Fruit fly (Drosophila melanogaster) whole organism, adult: ENCODE data around the gene CG4968.

Experiments used
- CG11617 ChIP-seq: fragments of 200-800 bp; sonication (Bioruptor generic); optimal IDR thresholded peaks from 2 replicates; lab custom pipeline; 2017; ENCODE audit warnings: mild to moderate bottlenecking, missing biosample characterization, missing genetic modification reagents, missing genetic modification characterization
- CG12768 ChIP-seq: fragments of 200-800 bp; sonication (Bioruptor generic); optimal IDR thresholded peaks from 2 replicates; lab custom pipeline; 2017; ENCODE audit warnings: missing biosample characterization, missing genetic modification characterization, mild to moderate bottlenecking, moderate library complexity, missing genetic modification reagents
- CG14711 ChIP-seq: fragments of 200-800 bp; sonication (Bioruptor generic); optimal IDR thresholded peaks from 2 replicates; lab custom pipeline; 2018; ENCODE audit warnings: missing biosample characterization, mild to moderate bottlenecking, missing genetic modification characterization, moderate library complexity
- CG1620 ChIP-seq: fragments of 200-800 bp; sonication (Bioruptor generic); optimal IDR thresholded peaks from 2 replicates; lab custom pipeline; 2016; ENCODE audit warnings: missing biosample characterization, missing genetic modification characterization
- CG33017 ChIP-seq: fragments of 200-800 bp; sonication (Bioruptor generic); optimal IDR thresholded peaks from 2 replicates; lab custom pipeline; 2018; ENCODE audit warnings: missing biosample characterization, mild to moderate bottlenecking, missing genetic modification characterization, moderate library complexity
- CG5204 ChIP-seq: fragments of 200-800 bp; sonication (Bioruptor generic); optimal IDR thresholded peaks from 2 replicates; lab custom pipeline; 2016; ENCODE audit warnings: missing biosample characterization, missing genetic modification characterization
- CG7045 ChIP-seq: fragments of 200-800 bp; sonication (Bioruptor generic); optimal IDR thresholded peaks from 2 replicates; lab custom pipeline; 2017; ENCODE audit warnings: missing biosample characterization, mild to moderate bottlenecking, missing genetic modification characterization
- CG7101 ChIP-seq: fragments of 200-800 bp; sonication (Bioruptor generic); optimal IDR thresholded peaks from 2 replicates; lab custom pipeline; 2018; ENCODE audit warnings: missing biosample characterization, mild to moderate bottlenecking, missing genetic modification characterization, moderate library complexity
- Clk ChIP-seq: fragments of 200-800 bp; sonication (Bioruptor generic); optimal IDR thresholded peaks from 2 replicates; lab custom pipeline; 2017; ENCODE audit warnings: missing biosample characterization, missing genetic modification characterization
- Crg-1 ChIP-seq: fragments of 200-800 bp; sonication (Bioruptor generic); optimal IDR thresholded peaks from 2 replicates; lab custom pipeline; 2016; ENCODE audit warnings: missing biosample characterization, missing genetic modification characterization
- Hr96 ChIP-seq: fragments of 200-800 bp; sonication (Bioruptor generic); optimal IDR thresholded peaks from 2 replicates; lab custom pipeline; 2016; ENCODE audit warnings: missing biosample characterization, missing genetic modification characterization
- Mnt ChIP-seq: fragments of 200-800 bp; sonication (Bioruptor generic); optimal IDR thresholded peaks from 2 replicates; lab custom pipeline; 2016; ENCODE audit warnings: missing biosample characterization, mild to moderate bottlenecking, missing genetic modification characterization
- bab1 ChIP-seq: fragments of 200-800 bp; sonication (Bioruptor generic); optimal IDR thresholded peaks from 3 replicates; lab custom pipeline; 2019; ENCODE audit warnings: missing biosample characterization, mild to moderate bottlenecking, missing genetic modification characterization, moderate library complexity
- cic ChIP-seq: fragments of 200-800 bp; sonication (Bioruptor generic); optimal IDR thresholded peaks from 2 replicates; lab custom pipeline; 2017; ENCODE audit warnings: missing biosample characterization, mild to moderate bottlenecking, missing genetic modification characterization, moderate library complexity
- cnc ChIP-seq, 2 experiments: fragments of >200 bp; optimal IDR thresholded peaks; 2 replicates each; lab custom pipeline; 2017
- kay ChIP-seq: fragments of 200-800 bp; sonication (Bioruptor generic); peaks from one replicate; lab custom pipeline; 2016; ENCODE audit warnings: missing biosample characterization, missing genetic modification characterization, borderline replicate concordance
- ovo ChIP-seq: fragments of 200-800 bp; sonication (Bioruptor generic); optimal IDR thresholded peaks from 2 replicates; lab custom pipeline; 2016; ENCODE audit warnings: missing biosample characterization, missing genetic modification characterization
- pad ChIP-seq: fragments of 200-800 bp; sonication (Bioruptor generic); optimal IDR thresholded peaks from 3 replicates; lab custom pipeline; 2017; ENCODE audit warnings: missing biosample characterization, missing genetic modification characterization, mild to moderate bottlenecking, moderate library complexity, missing genetic modification reagents
- tj ChIP-seq: fragments of 200-800 bp; sonication (Bioruptor generic); optimal IDR thresholded peaks from 3 replicates; lab custom pipeline; 2017; ENCODE audit warnings: missing biosample characterization, mild to moderate bottlenecking, missing genetic modification characterization, moderate library complexity
- toe ChIP-seq: fragments of 200-800 bp; sonication (Bioruptor generic); optimal IDR thresholded peaks from 2 replicates; lab custom pipeline; 2016; ENCODE audit warnings: missing biosample characterization, missing genetic modification characterization

Gene CG4968

DNA sequence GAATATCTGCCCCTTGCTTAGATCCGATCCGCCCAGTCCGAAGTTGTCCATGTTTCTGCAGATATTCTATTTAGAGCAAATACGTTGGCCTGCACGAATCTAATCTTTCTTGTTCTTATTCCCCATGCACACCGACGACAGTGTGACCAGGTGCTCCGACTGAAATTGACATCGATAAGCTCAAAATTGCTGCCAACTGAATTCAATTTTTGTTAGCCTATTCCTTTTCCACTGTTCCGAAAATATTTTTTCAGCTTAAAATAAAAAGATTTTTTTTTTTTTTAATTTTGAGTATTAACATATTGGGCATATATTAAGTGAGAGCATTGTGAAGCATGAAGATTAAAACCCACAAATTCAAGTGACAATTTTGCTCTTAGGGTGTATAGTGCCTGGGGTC lies 2.9 kb upstream of the CG4968 start, which contains the start of gene nmd:
Gene nmd, minus strand, starts transcription at position 162 of the 400 bp plus-strand sequence.
- TF ChIP-seq bab1 (GFP tag; lab: Kevin White, UChicago) (peak; percentile 61), CG33017 (tag; lab: Kevin White, UChicago) (peak; percentile 12), CG14711 (tag; lab: Kevin White, UChicago) (peak; percentile 28), Clk (GFP tag; lab: Kevin White, UChicago) (no peak), CG7045 (GFP tag; lab: Kevin White, UChicago) (no peak), CG12768 (GFP tag; lab: Kevin White, UChicago) (no peak), kay (GFP tag; lab: Kevin White, UChicago) (peak; percentile 67), Mnt (peak; percentile 79), CG5204 (GFP tag; lab: Kevin White, UChicago) (no peak)

DNA sequence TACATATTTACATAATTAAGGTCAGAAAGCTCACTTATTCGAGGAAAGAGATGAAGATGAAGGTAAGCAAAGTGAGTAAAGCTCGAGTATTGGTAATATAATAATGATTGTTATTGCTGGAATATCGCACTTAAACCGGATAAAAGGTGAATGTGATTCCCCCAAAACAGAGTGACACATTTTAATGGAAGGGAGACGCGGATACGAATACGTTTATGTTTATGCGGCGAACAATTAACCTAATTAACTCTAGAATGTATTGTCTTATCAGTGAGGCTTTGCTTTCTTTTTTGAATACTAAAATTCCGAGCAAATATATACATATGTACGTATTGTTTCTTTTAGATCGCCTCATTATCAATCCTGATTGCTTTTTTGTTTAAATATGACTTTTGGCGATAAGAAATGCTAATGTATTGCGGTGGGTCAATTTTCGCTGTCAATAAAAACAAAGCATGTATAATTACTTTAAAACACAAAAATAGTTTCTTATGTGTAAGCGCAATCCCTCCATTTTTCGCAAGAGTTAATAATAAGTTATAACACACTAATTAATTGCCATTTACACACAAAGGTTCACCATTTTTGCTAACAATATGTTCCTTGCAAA lies 1.1 kb upstream of the CG4968 start:
- TF ChIP-seq Hr96 (GFP tag; lab: Kevin White, UChicago) (no peak), CG5204 (GFP tag; lab: Kevin White, UChicago) (no peak), Crg-1 (GFP tag; lab: Kevin White, UChicago) (no peak), CG7045 (GFP tag; lab: Kevin White, UChicago) (no peak), pad (GFP tag; lab: Kevin White, UChicago) (no peak), CG14711 (tag; lab: Kevin White, UChicago) (no peak), toe (GFP tag; lab: Kevin White, UChicago) (no peak), kay (GFP tag; lab: Kevin White, UChicago) (peak; percentile 64), cic (GFP tag; lab: Kevin White, UChicago) (no peak)

DNA sequence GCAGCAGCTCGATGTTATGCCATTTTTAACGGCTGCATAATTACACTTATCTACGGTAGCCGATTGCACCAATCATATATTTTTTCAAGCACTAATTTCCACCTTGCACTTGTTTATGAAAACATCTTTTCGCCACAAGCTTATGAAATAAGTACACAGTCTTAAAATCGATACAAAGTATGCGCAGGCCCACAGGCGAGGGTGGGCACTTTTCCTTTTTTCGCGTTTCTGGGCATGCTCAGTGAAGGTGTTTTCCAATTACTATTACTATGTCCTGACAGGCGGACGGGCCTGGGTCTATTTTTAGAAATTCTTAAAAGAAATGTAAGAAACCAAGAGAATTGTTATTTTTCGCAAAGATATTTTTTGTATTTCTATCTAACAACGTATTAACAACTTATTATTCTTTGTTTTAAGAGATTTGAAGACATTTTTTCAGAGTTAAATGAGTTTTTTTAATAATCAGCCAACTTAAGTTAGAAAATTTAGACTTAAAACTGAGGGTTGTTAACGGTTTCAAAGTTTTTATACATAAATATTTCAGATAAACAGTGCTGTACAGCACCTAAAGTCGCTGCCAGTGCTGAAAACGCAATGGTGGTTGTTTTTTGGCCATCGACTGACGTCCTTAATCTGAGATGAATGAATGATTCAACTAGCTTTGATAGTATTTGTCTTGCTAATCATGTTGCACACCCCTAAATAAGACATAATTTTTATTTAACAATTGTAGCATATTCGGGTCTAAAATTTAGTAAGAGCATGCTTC lies 4.1 kb downstream of the CG4968 start, which contains the start of gene Cdk5alpha:
Gene Cdk5alpha, minus strand, starts transcription at position 343 of the 769 bp plus-strand sequence.
- peak; percentile 3 for TF ChIP-seq cic (GFP tag; lab: Kevin White, UChicago)
- TF ChIP-seq tj (GFP tag; lab: Kevin White, UChicago) = no peak

DNA sequence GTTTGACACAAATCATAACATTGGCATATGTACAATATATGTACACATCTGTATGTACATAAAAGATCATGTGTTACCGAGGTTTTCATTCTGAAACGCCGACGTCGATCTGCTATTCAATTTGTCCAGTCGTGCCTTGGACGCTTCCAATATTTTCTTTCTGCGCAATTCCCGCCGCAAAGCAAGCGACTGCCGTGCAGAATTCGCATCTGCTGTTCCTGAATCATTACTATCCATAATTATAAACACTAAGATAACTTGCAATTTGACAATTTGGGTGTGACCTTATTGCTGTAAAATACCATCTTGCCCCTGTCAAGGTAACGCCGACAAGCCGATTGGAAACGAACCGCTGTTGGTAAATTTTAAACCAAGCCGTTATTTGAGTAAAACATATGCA lies 5.1 kb downstream of the CG4968 start:
- TF ChIP-seq bab1 (GFP tag; lab: Kevin White, UChicago) (peak; percentile 32), CG33017 (tag; lab: Kevin White, UChicago) (no peak), CG1620 (no peak), toe (GFP tag; lab: Kevin White, UChicago) (no peak), Mnt (peak; percentile 39)

DNA sequence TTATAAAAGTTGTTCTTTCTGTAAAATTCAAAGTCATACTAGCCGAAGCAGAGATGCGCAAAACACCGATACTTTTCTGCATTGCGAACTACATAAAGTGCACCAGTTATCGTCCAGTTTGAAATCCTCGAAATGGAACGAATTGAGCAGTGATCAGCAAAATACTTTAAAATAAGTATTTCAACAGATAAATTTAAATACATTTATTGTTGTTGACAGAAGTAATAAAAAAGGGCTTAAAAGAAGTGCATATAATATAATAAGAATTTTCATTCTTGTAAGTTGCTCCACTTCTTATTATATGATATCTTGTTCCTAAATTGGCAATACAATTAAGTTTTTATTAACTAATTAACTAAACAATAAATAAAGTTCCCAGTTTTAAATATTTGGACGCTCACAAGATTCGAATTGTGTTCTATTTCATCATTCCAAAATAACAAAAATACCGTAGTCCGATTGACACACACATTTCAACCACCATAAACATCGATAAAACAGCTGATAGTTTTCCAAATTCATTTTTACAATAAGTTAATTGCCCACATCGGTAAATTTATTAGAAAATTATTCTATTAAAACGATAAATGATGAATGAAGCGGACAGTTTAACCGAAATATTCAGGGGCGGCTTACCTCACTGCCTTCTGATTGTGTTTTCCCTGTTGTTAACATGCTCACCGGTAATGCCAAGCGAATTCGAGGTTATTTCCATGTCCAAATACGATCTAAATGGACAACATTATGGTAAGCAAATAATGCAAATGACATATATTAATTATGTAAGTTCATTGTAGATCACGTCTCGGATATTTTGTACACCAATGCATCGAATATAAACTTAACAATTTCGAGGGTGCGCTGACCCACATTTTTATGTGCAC lies 7.8 kb downstream of the CG4968 start, which contains the start of the genes Usp14 and CG4972:
Gene Usp14, minus strand, starts transcription at position 70 of the 884 bp plus-strand sequence.
Gene CG4972, plus strand, starts transcription at position 466 of the 884 bp plus-strand sequence.
- TF ChIP-seq CG12768 (GFP tag; lab: Kevin White, UChicago) (no peak), ovo (GFP tag; lab: Kevin White, UChicago) (no peak), toe (GFP tag; lab: Kevin White, UChicago) (no peak), cnc (optimal IDR thresholded peaks at IDR 0.05; lab: Kevin White, UChicago) (no peak), CG7101 (no peak), Clk (GFP tag; lab: Kevin White, UChicago) (no peak), CG11617 (GFP tag; lab: Kevin White, UChicago) (peak; percentile 19), kay (GFP tag; lab: Kevin White, UChicago) (peak; percentile 74), Mnt (no peak), cic (GFP tag; lab: Kevin White, UChicago) (no peak), Crg-1 (GFP tag; lab: Kevin White, UChicago) (no peak), pad (GFP tag; lab: Kevin White, UChicago) (no peak), CG7045 (GFP tag; lab: Kevin White, UChicago) (no peak), CG5204 (GFP tag; lab: Kevin White, UChicago) (no peak), CG1620 (peak; percentile 37), tj (GFP tag; lab: Kevin White, UChicago) (peak; percentile 5), bab1 (GFP tag; lab: Kevin White, UChicago) (no peak), Hr96 (GFP tag; lab: Kevin White, UChicago) (no peak), CG14711 (tag; lab: Kevin White, UChicago) (no peak), CG33017 (tag; lab: Kevin White, UChicago) (no peak)

DNA sequence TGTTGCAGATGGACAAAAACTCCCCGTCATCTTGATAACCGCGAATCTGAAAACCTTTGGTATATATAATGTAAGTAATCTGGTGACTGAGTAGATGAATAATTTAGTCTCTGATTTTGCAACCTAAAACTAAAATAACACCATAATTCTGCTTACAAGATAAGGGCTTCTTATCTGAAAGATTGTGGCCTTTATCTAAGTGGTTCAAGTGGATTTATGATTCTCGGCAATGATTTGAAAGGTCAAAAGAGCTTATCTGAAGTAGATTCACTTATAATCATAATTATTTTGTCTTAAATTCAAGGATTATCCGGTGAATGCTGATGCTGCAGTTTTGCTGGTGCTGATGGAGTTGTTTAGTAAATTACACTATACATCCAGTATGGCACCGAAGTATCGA lies 9.2 kb downstream of the CG4968 start:
- TF ChIP-seq CG5204 (GFP tag; lab: Kevin White, UChicago) = no peak
- TF ChIP-seq CG12768 (GFP tag; lab: Kevin White, UChicago) = no peak
- TF ChIP-seq kay (GFP tag; lab: Kevin White, UChicago) = peak; percentile 88
